Worm (Caenorhabditis elegans): ENCODE measurements around the gene shk-1.

DNA sequence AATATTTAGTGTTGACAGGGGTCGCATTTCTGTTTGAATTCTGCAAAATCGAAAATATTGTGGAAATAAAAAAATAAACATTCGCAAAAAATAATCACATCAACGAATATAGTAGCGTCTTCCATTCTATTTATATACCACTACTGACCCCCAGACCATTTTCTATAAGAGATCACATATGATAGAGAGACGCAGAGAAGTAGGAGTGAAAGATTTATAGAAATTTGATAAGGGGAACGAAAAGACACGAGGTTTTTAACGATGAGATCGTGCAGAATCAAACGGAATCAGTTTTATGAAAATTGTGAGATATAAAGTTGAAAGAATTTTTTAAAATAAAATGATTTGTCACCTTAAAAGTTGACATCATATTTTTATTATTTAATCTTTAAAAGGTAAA, 5.8 kb upstream of the shk-1 start:
- TF ChIP-seq lin-13 (tag; optimal IDR thresholded peaks at IDR 0.05) (no peak), nhr-2 (tag; optimal IDR thresholded peaks at IDR 0.05) (no peak), nhr-12 (tag; optimal IDR thresholded peaks at IDR 0.05) (no peak), snpc-4 (tag; optimal IDR thresholded peaks at IDR 0.05) (no peak), unc-62 (GFP tag; optimal IDR thresholded peaks at IDR 0.05) (no peak), lin-32 (GFP tag; optimal IDR thresholded peaks at IDR 0.05) (no peak), nhr-76 (tag; optimal IDR thresholded peaks at IDR 0.05) (no peak)
